Worm (Caenorhabditis elegans) whole organism, L1 larva: ENCODE data around the gene F59C12.4.

Experiments
- C16A3.4 ChIP-seq: fragments of 150-350 bp; optimal IDR thresholded peaks from 2 replicates; lab custom pipeline; 2014; ENCODE audit warnings: missing biosample characterization, missing genetic modification characterization
- F16B12.6 ChIP-seq: fragments of 150-350 bp; optimal IDR thresholded peaks from 2 replicates; lab custom pipeline; 2014; ENCODE audit warnings: missing biosample characterization, missing genetic modification characterization
- Y116A8C.19 ChIP-seq: sonication (generic microtip); optimal IDR thresholded peaks from 2 replicates; lab custom pipeline; 2016; ENCODE audit warnings: missing compliant biosample characterization, missing genetic modification characterization, borderline replicate concordance
- aha-1 ChIP-seq: fragments of 150-350 bp; optimal IDR thresholded peaks from 2 replicates; lab custom pipeline; 2014; ENCODE audit warnings: missing biosample characterization, missing genetic modification characterization
- alr-1 ChIP-seq: fragments of 200-800 bp; sonication (Bioruptor generic); optimal IDR thresholded peaks from 2 replicates; lab custom pipeline; 2018; ENCODE audit warnings: borderline replicate concordance, mild to moderate bottlenecking, missing genetic modification characterization, missing compliant biosample characterization
- ama-1 ChIP-seq: fragments of 150-350 bp; optimal IDR thresholded peaks from 2 replicates; lab custom pipeline; 2014
- blmp-1 ChIP-seq: fragments of 150-350 bp; optimal IDR thresholded peaks from 2 replicates; lab custom pipeline; 2014; ENCODE audit warnings: missing biosample characterization, missing genetic modification characterization
- ces-1 ChIP-seq: fragments of 150-350 bp; optimal IDR thresholded peaks from 2 replicates; lab custom pipeline; 2014; ENCODE audit warnings: missing biosample characterization, missing genetic modification reagents, missing genetic modification characterization
- efl-1 ChIP-seq, 4 experiments: fragments of 150-350 bp; optimal IDR thresholded peaks in 3 of 4; peaks in 1 of 4; 1 replicate in 1 of 4; 2 replicates in 3 of 4; lab custom pipeline; 2014; ENCODE audit warnings: missing biosample characterization in 2 of 4, missing genetic modification characterization in 2 of 4, missing genetic modification reagents in 2 of 4
- egl-13 ChIP-seq: sonication (generic microtip); optimal IDR thresholded peaks from 2 replicates; lab custom pipeline; 2016; ENCODE audit warnings: missing genotype, missing genetic modification reagents, missing genetic modification characterization, missing compliant biosample characterization
- egl-27 ChIP-seq, 2 experiments: fragments of 150-350 bp in 1 of 2; sonication (generic microtip); optimal IDR thresholded peaks; 3 replicates each; lab custom pipeline; 2017 to 2018; ENCODE audit warnings: missing biosample characterization in 2 of 2, missing genetic modification characterization in 2 of 2, missing genetic modification reagents in 2 of 2
- elt-2 ChIP-seq: sonication (generic microtip); optimal IDR thresholded peaks from 2 replicates; lab custom pipeline; 2016; ENCODE audit warnings: missing genetic modification characterization, mild to moderate bottlenecking, inconsistent platforms, missing compliant biosample characterization, missing genetic modification reagents
- elt-3 ChIP-seq, 6 experiments: fragments of 150-350 bp in 1 of 6; sonication (generic microtip); optimal IDR thresholded peaks; 2 replicates each; lab custom pipeline; 2017 to 2018; ENCODE audit warnings: missing biosample characterization in 6 of 6, missing genetic modification characterization in 6 of 6, inconsistent platforms in 1 of 6
- ets-5 ChIP-seq: fragments of 200-800 bp; sonication (Bioruptor generic); IDR thresholded peaks from 2 replicates; pipeline ENCODE4 v1.3.6; 2022; ENCODE audit warnings: missing genetic modification characterization, missing compliant biosample characterization
- fos-1 ChIP-seq: fragments of 150-350 bp; optimal IDR thresholded peaks from 2 replicates; lab custom pipeline; 2014; ENCODE audit warnings: missing biosample characterization, missing genetic modification characterization
- jun-1 ChIP-seq: fragments of 150-350 bp; optimal IDR thresholded peaks from 2 replicates; lab custom pipeline; 2014; ENCODE audit warnings: missing biosample characterization, missing genetic modification reagents, missing genetic modification characterization
- lin-14 ChIP-seq: fragments of 200-800 bp; sonication (Bioruptor generic); optimal IDR thresholded peaks from 2 replicates; lab custom pipeline; 2018; ENCODE audit warnings: mild to moderate bottlenecking, missing genetic modification characterization, moderate library complexity, missing compliant biosample characterization
- lin-15B ChIP-seq: fragments of 150-350 bp; sonication (generic microtip); optimal IDR thresholded peaks from 3 replicates; lab custom pipeline; 2014; ENCODE audit warnings: missing biosample characterization, missing genetic modification characterization
- lin-35 ChIP-seq, 2 experiments: fragments of 150-350 bp; optimal IDR thresholded peaks; 2 replicates each; lab custom pipeline; 2014; ENCODE audit warnings: missing biosample characterization in 2 of 2, missing genetic modification characterization in 2 of 2, missing genetic modification reagents in 2 of 2
- lir-3 ChIP-seq: sonication (generic microtip); optimal IDR thresholded peaks from 2 replicates; lab custom pipeline; 2016; ENCODE audit warnings: mild to moderate bottlenecking, missing genetic modification characterization, moderate library complexity, missing compliant biosample characterization; ENCODE audit not compliant: poor library complexity
- lsy-2 ChIP-seq, 2 experiments: fragments of 150-350 bp; optimal IDR thresholded peaks; 2 replicates each; lab custom pipeline; 2014; ENCODE audit warnings: missing biosample characterization in 2 of 2, missing genetic modification characterization in 2 of 2
- mdl-1 ChIP-seq, 2 experiments: fragments of 150-350 bp; optimal IDR thresholded peaks; 2 replicates each; lab custom pipeline; 2014 to 2017; ENCODE audit warnings: missing biosample characterization in 2 of 2, missing genetic modification characterization in 2 of 2, inconsistent platforms in 1 of 2
- mep-1 ChIP-seq: fragments of 150-350 bp; optimal IDR thresholded peaks from 2 replicates; lab custom pipeline; 2014; ENCODE audit warnings: missing biosample characterization, missing genetic modification characterization
- nhr-12 ChIP-seq: sonication (generic microtip); optimal IDR thresholded peaks from 2 replicates; lab custom pipeline; 2017; ENCODE audit warnings: missing biosample characterization, missing genetic modification characterization
- nhr-19 ChIP-seq: fragments of 200-800 bp; sonication (Bioruptor generic); conservative IDR thresholded peaks from 2 replicates; pipeline ENCODE4 v1.3.6; 2022; ENCODE audit warnings: missing genetic modification characterization, missing compliant biosample characterization
- nhr-20 ChIP-seq: sonication (generic microtip); optimal IDR thresholded peaks from 2 replicates; lab custom pipeline; 2016; ENCODE audit warnings: mild to moderate bottlenecking, missing genetic modification characterization, missing compliant biosample characterization
- nhr-47 ChIP-seq: sonication (generic microtip); optimal IDR thresholded peaks from 2 replicates; lab custom pipeline; 2016; ENCODE audit warnings: mild to moderate bottlenecking, missing genetic modification characterization, moderate library complexity, missing compliant biosample characterization
- nhr-71 ChIP-seq: sonication (generic microtip); optimal IDR thresholded peaks from 2 replicates; lab custom pipeline; 2016; ENCODE audit warnings: mild to moderate bottlenecking, missing genetic modification characterization, moderate library complexity, missing compliant biosample characterization
- nhr-76 ChIP-seq: sonication (generic microtip); optimal IDR thresholded peaks from 2 replicates; lab custom pipeline; 2017; ENCODE audit warnings: missing biosample characterization, missing genetic modification characterization
- nhr-84 ChIP-seq: sonication (generic microtip); optimal IDR thresholded peaks from 2 replicates; lab custom pipeline; 2017; ENCODE audit warnings: missing biosample characterization, missing genetic modification characterization
- nhr-85 ChIP-seq: sonication (generic microtip); peaks from one replicate; lab custom pipeline; 2016; ENCODE audit warnings: missing genetic modification characterization, inconsistent platforms, missing compliant biosample characterization
- nhr-90 ChIP-seq: sonication (generic microtip); optimal IDR thresholded peaks from 2 replicates; lab custom pipeline; 2016; ENCODE audit warnings: mild to moderate bottlenecking, missing genetic modification characterization, missing compliant biosample characterization; ENCODE audit not compliant: poor library complexity
- pax-3 ChIP-seq: fragments of 200-800 bp; sonication (Bioruptor generic); optimal IDR thresholded peaks from 2 replicates; lab custom pipeline; 2018; ENCODE audit warnings: mild to moderate bottlenecking, missing genetic modification characterization, moderate library complexity, missing compliant biosample characterization
- pqm-1 ChIP-seq: sonication (generic microtip); optimal IDR thresholded peaks from 3 replicates; lab custom pipeline; 2017; ENCODE audit warnings: missing biosample characterization, missing genetic modification characterization
- rnt-1 ChIP-seq: sonication (generic microtip); optimal IDR thresholded peaks from 2 replicates; lab custom pipeline; 2016; ENCODE audit warnings: mild to moderate bottlenecking, missing genetic modification characterization, moderate library complexity, missing compliant biosample characterization
- snpc-4 ChIP-seq: fragments of 150-350 bp; optimal IDR thresholded peaks from 2 replicates; lab custom pipeline; 2014; ENCODE audit warnings: missing biosample characterization, missing genetic modification characterization
- snu-23 ChIP-seq: sonication (generic microtip); optimal IDR thresholded peaks from 2 replicates; lab custom pipeline; 2016; ENCODE audit warnings: missing genetic modification characterization, missing compliant biosample characterization
- tbx-2 ChIP-seq: sonication (generic microtip); optimal IDR thresholded peaks from 2 replicates; lab custom pipeline; 2016; ENCODE audit warnings: missing genetic modification characterization, missing compliant biosample characterization
- unc-130 ChIP-seq: fragments of 150-350 bp; optimal IDR thresholded peaks from 2 replicates; lab custom pipeline; 2017; ENCODE audit warnings: missing biosample characterization, missing genetic modification characterization, inconsistent platforms
- zag-1 ChIP-seq: fragments of 150-350 bp; optimal IDR thresholded peaks from 2 replicates; lab custom pipeline; 2014; ENCODE audit warnings: missing biosample characterization, missing genetic modification characterization
- ztf-4 ChIP-seq: fragments of 150-350 bp; optimal IDR thresholded peaks from 2 replicates; lab custom pipeline; 2014; ENCODE audit warnings: missing biosample characterization, missing genetic modification characterization

Gene F59C12.4

DNA sequence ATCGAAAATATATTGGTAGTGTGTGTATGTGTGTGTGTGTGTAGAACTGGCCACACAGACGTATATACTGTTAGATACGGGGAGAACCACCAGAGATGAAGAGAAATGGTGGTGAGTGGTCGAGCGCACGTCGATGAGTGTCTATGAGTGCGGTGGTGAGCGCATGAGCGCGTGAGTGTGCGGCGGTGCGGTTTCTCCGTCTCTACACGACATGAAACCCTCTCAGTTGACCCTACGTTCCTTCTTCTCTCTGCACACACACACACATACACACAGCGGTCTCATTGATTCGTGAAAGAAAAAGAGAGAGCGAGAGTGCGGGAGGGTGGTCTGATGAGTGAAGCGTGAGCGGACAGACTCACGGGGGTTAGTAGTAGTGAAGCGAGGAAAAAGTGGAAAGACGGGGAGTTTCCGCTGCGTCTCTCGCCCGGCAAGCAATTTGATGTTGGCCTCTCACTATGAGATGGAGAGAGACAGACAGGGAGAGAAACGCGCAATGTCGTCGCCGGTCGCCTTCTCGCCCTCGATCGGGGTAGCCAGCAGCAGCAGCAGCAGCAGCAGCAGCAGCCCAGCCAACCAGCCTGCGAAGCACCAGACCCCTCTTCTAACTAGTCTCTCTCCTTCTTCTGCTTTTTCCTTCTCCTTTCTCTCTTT is 10.0 kb upstream of the F59C12.4 start (continued):
- TF ChIP-seq elt-3 (tag; optimal IDR thresholded peaks at IDR 0.05; lab: Kevin White, UChicago) (peak in 4 of 6 experiments; percentile 71 to 79 (median 75)), elt-2 (tag; lab: Kevin White, UChicago) (peak; percentile 65), nhr-85 (peak; percentile 98), fos-1 (tag; lab: Kevin White, UChicago) (peak; percentile 90), lir-3 (tag; lab: Kevin White, UChicago) (peak; percentile 87), tbx-2 (peak; percentile 97), lin-35 (GFP tag; optimal IDR thresholded peaks at IDR 0.05; lab: Kevin White, UChicago) (peak; percentile 73 to 89), Y116A8C.19 (tag; lab: Kevin White, UChicago) (no peak), ets-5 (GFP tag; lab: Robert Waterston, UW) (no peak), ztf-4 (tag; lab: Kevin White, UChicago) (peak; percentile 95), egl-27 (tag; optimal IDR thresholded peaks at IDR 0.05; lab: Kevin White, UChicago) (peak; percentile 63 to 75)

DNA sequence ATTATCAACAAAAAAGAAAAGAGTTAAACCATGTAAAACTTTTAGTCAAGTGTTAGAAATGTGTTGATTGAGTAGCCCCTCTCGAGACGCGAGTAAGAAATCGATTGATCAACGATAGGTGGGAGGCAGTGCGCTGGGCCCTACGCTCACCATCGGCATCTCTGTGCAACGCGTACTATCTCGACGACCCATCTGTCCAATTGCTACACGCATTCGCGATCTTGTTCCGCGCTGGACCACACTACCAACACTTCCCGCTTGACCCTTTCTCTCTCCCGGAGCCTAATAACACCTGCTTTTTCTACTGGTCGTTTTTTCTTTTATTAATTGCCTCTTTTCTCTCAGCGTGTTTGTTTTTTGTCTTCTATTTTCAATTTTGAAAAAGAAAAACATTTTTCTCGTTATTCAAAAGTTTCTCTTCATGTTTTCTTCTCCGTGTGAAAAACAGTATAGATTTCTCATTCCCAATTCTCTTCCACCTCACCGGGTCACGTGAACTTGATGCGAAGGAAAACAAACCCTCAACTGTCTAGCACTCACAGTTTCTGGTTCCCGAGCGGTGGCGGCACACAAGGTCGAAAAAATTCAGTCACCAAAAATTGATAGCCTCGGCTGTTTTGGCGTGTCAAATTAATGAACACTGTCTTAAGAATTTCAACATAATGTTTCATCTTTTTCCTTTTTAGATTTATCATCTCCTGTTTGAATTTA is 9.1 kb upstream of the F59C12.4 start:
- TF ChIP-seq mdl-1 (tag; optimal IDR thresholded peaks at IDR 0.05; lab: Kevin White, UChicago), result no peak
- 0 out of 2 replicates have a peak, but pooled peaks have one; percentile 10 for TF ChIP-seq nhr-19 (GFP tag; lab: Robert Waterston, UW)
- peak; percentile 1 for TF ChIP-seq nhr-47
- TF ChIP-seq unc-130 (tag; lab: Kevin White, UChicago), result no peak
- no peak for TF ChIP-seq aha-1 (tag; lab: Kevin White, UChicago)
- TF ChIP-seq blmp-1 (tag; lab: Kevin White, UChicago), result no peak
- no peak for TF ChIP-seq efl-1 (optimal IDR thresholded peaks at IDR 0.05; lab: Kevin White, UChicago)
- TF ChIP-seq efl-1 (GFP tag; optimal IDR thresholded peaks at IDR 0.05 in 1 of 2; lab: Kevin White, UChicago), result peak in 1 of 2 experiments; percentile 53
- no peak for TF ChIP-seq snpc-4 (tag; lab: Kevin White, UChicago)
- TF ChIP-seq nhr-76 (tag; lab: Kevin White, UChicago), result no peak
- TF ChIP-seq nhr-71 (tag; lab: Kevin White, UChicago), result peak; percentile 60
- peak in 1 of 2 experiments; percentile 3 for TF ChIP-seq lsy-2 (tag; optimal IDR thresholded peaks at IDR 0.05; lab: Kevin White, UChicago)
- no peak for TF ChIP-seq zag-1
- TF ChIP-seq lin-14 (GFP tag; lab: Kevin White, UChicago), result peak; percentile 73
- no peak for TF ChIP-seq nhr-12 (tag; lab: Kevin White, UChicago)
- no peak for TF ChIP-seq C16A3.4 (tag; lab: Kevin White, UChicago)
- no peak for TF ChIP-seq ces-1 (GFP tag; lab: Kevin White, UChicago)
- no peak for TF ChIP-seq egl-13 (tag; lab: Kevin White, UChicago)
- no peak for TF ChIP-seq ama-1 (lab: Kevin White, UChicago)
- no peak for TF ChIP-seq Y116A8C.19 (tag; lab: Kevin White, UChicago)
- TF ChIP-seq F16B12.6 (tag; lab: Kevin White, UChicago), result no peak
- TF ChIP-seq alr-1 (tag; lab: Kevin White, UChicago), result no peak
- TF ChIP-seq lin-15B (tag; lab: Kevin White, UChicago), result no peak
- TF ChIP-seq nhr-85, result peak; percentile 64
- TF ChIP-seq nhr-84 (tag; lab: Kevin White, UChicago), result no peak
- TF ChIP-seq snu-23 (GFP tag; lab: Kevin White, UChicago), result peak; percentile 56
- TF ChIP-seq pax-3, result no peak
- TF ChIP-seq nhr-20 (tag; lab: Kevin White, UChicago), result peak; percentile 25
- peak in 1 of 2 experiments; percentile 18 for TF ChIP-seq lin-35 (GFP tag; optimal IDR thresholded peaks at IDR 0.05; lab: Kevin White, UChicago)
- no peak for TF ChIP-seq pqm-1 (tag; lab: Kevin White, UChicago)
- TF ChIP-seq rnt-1, result peak; percentile 71
- peak; percentile 10 for TF ChIP-seq mep-1 (tag; lab: Kevin White, UChicago)
- TF ChIP-seq nhr-90, result no peak
- TF ChIP-seq jun-1 (tag; lab: Kevin White, UChicago), result no peak
